Fruit fly (Drosophila melanogaster): ENCODE results near the gene CG3386.
A peak's percentile ranks its signal among the peaks of the same experiment; 100 is the strongest.

CG3386 gene

DNA sequence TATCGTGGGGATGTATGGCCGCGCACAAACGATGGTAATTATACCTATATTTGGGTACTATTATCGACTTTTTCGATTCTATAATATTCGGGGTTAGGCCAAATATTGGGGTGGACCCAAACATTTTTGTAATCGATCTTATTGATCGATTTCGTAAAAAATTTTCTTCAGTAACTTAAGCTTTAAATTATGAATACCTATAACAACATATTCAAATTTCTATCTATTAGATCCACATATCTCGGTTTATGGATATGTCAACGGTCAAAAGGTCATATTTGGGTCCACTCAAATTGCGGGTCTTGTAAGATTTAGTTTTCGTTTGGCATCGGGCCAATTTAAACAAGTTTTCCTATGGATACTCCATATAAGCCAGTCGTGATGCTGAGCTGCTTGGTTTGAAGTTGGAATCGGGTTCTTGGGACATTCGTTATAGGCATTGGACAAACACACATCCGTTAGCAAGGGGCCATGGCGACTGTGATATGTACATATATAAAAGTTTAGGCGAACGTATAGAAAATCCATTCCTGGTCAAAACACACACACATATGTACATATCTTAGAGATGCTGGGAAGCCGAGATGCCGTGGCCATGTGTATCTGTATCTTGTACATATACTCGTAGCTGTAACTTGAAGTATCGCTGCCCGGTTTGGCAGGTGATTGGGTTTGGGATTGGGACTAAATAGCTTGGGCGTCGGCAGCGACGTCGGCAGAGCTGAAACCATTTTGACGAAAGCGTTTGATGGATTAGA, 18.1 kb upstream of the CG3386 start (continued):
- TF ChIP-seq CG10267 (tag; optimal IDR thresholded peaks at IDR 0.05): peak; percentile 44
- TF ChIP-seq CG7963 (GFP tag; IDR thresholded peaks at IDR 0.05; ENCODE audit: partially characterized antibody): no peak
- no peak for TF ChIP-seq jumu (GFP tag; optimal IDR thresholded peaks at IDR 0.05)
- TF ChIP-seq hb (GFP tag; IDR thresholded peaks at IDR 0.05; ENCODE audit: partially characterized antibody): no peak
- TF ChIP-seq ara (GFP tag; IDR thresholded peaks at IDR 0.05): peak; percentile 50; the same call in 1 of the 2 replicates
- peak; percentile 44 for TF ChIP-seq CG17829 (tag; optimal IDR thresholded peaks at IDR 0.05)
- TF ChIP-seq zfh2 (GFP tag; optimal IDR thresholded peaks at IDR 0.05): no peak
- peak; percentile 100 for TF ChIP-seq CG13894 (tag; optimal IDR thresholded peaks at IDR 0.05)
- TF ChIP-seq Hmr (GFP tag; optimal IDR thresholded peaks at IDR 0.05): peak; percentile 70
- no peak for TF ChIP-seq zf30C (GFP tag; optimal IDR thresholded peaks at IDR 0.05)
- TF ChIP-seq HmgZ (tag; optimal IDR thresholded peaks at IDR 0.05): peak; percentile 71
- TF ChIP-seq CG4730 (GFP tag; IDR thresholded peaks at IDR 0.05): no peak; the same call in 1 of the 2 replicates
- TF ChIP-seq CG10959 (GFP tag; IDR thresholded peaks at IDR 0.05): no peak
- TF ChIP-seq Sin3A (optimal IDR thresholded peaks at IDR 0.05): no peak
- peak; percentile 70 for TF ChIP-seq CG17568 (GFP tag; optimal IDR thresholded peaks at IDR 0.05)
- TF ChIP-seq Aef1 (GFP tag; IDR thresholded peaks at IDR 0.05): no peak
- TF ChIP-seq slbo (GFP tag; IDR thresholded peaks at IDR 0.05): peak; percentile 47
- TF ChIP-seq tin (GFP tag; optimal IDR thresholded peaks at IDR 0.05): peak; percentile 38
- TF ChIP-seq dpn (GFP tag; optimal IDR thresholded peaks at IDR 0.05): peak; percentile 13 to 60
- no peak for TF ChIP-seq CG7271 (tag; optimal IDR thresholded peaks at IDR 0.05)
- TF ChIP-seq nau (GFP tag; optimal IDR thresholded peaks at IDR 0.05): peak; percentile 74
- no peak for TF ChIP-seq CG10543 (GFP tag; optimal IDR thresholded peaks at IDR 0.05)
- TF ChIP-seq CG11560 (tag; IDR thresholded peaks at IDR 0.05): no peak
- TF ChIP-seq CG4404 (GFP tag; IDR thresholded peaks at IDR 0.05): no peak
- TF ChIP-seq sob (GFP tag; IDR thresholded peaks at IDR 0.05): peak; percentile 46; the same call in 1 of the 2 replicates
- TF ChIP-seq Eip74EF (GFP tag; optimal IDR thresholded peaks at IDR 0.05): no peak
- TF ChIP-seq onecut (GFP tag; IDR thresholded peaks at IDR 0.05): peak; percentile 50
- TF ChIP-seq crol (GFP tag; IDR thresholded peaks at IDR 0.05): no peak
- peak; percentile 66 for TF ChIP-seq CG12769 (tag; optimal IDR thresholded peaks at IDR 0.05)
- TF ChIP-seq hkb (optimal IDR thresholded peaks at IDR 0.05): no peak
- TF ChIP-seq hkb (GFP tag; IDR thresholded peaks at IDR 0.05): peak; percentile 80
- peak; percentile 73 for TF ChIP-seq grau (tag; optimal IDR thresholded peaks at IDR 0.05)
- TF ChIP-seq usp (GFP tag; optimal IDR thresholded peaks at IDR 0.05): no peak
- TF ChIP-seq CG17359 (tag; optimal IDR thresholded peaks at IDR 0.05): peak; percentile 69
- TF ChIP-seq Asciz (GFP tag; optimal IDR thresholded peaks at IDR 0.05): peak; percentile 59
- no peak for TF ChIP-seq CG11696 (GFP tag; IDR thresholded peaks at IDR 0.05)
- peak; percentile 79 for TF ChIP-seq tap (tag; optimal IDR thresholded peaks at IDR 0.05)
- no peak for TF ChIP-seq Doc2 (GFP tag; IDR thresholded peaks at IDR 0.05)
- TF ChIP-seq dimm (GFP tag; IDR thresholded peaks at IDR 0.05): no peak
- TF ChIP-seq CG31365 (tag; optimal IDR thresholded peaks at IDR 0.05): peak; percentile 42
- TF ChIP-seq fu2 (GFP tag; optimal IDR thresholded peaks at IDR 0.05): no peak
- TF ChIP-seq CG2875 (GFP tag; optimal IDR thresholded peaks at IDR 0.05): peak; percentile 42
- peak; percentile 35 for TF ChIP-seq bcd (GFP tag; optimal IDR thresholded peaks at IDR 0.05)
- peak; percentile 73 for TF ChIP-seq CG31441 (GFP tag; IDR thresholded peaks at IDR 0.05)
- TF ChIP-seq Ssrp (tag; optimal IDR thresholded peaks at IDR 0.05): peak; percentile 24
- TF ChIP-seq D19B (GFP tag; optimal IDR thresholded peaks at IDR 0.05): peak; percentile 49
- TF ChIP-seq CG10366 (GFP tag; IDR thresholded peaks at IDR 0.05): peak; percentile 47
- no peak for TF ChIP-seq h (optimal IDR thresholded peaks at IDR 0.05)
- TF ChIP-seq CG15696 (tag; optimal IDR thresholded peaks at IDR 0.05): no peak
- TF ChIP-seq cg (GFP tag; optimal IDR thresholded peaks at IDR 0.05): no peak
